Worm (Caenorhabditis elegans) whole organism, early embryonic: ENCODE results near the gene srw-108.

Source experiments
- B0310.2 ChIP-seq: sonication (generic microtip); optimal IDR thresholded peaks from 2 replicates; lab custom pipeline; 2016; ENCODE audit warnings: mild to moderate bottlenecking, missing genetic modification characterization, missing compliant biosample characterization
- F13C5.2 ChIP-seq: sonication (generic microtip); optimal IDR thresholded peaks from 2 replicates; lab custom pipeline; 2017; ENCODE audit warnings: mild to moderate bottlenecking, missing genetic modification characterization, inconsistent platforms, missing compliant biosample characterization
- aly-1 ChIP-seq: sonication (generic microtip); optimal IDR thresholded peaks from 2 replicates; lab custom pipeline; 2016; ENCODE audit warnings: missing genetic modification characterization, missing compliant biosample characterization
- ama-1 ChIP-seq: fragments of 150-350 bp; optimal IDR thresholded peaks from 2 replicates; lab custom pipeline; 2014
- ceh-13 ChIP-seq: fragments of 200-800 bp; sonication (Bioruptor generic); optimal IDR thresholded peaks from 2 replicates; lab custom pipeline; 2018; ENCODE audit warnings: mild to moderate bottlenecking, missing genetic modification characterization, missing compliant biosample characterization
- ceh-36 ChIP-seq: sonication (generic microtip); optimal IDR thresholded peaks from 2 replicates; lab custom pipeline; 2016; ENCODE audit warnings: missing genetic modification characterization, inconsistent platforms, missing compliant biosample characterization
- ets-7 ChIP-seq: sonication (generic microtip); optimal IDR thresholded peaks from 2 replicates; lab custom pipeline; 2016; ENCODE audit warnings: missing genotype, missing genetic modification characterization, missing compliant biosample characterization
- flt-1 ChIP-seq: fragments of 200-800 bp; sonication (Bioruptor generic); IDR thresholded peaks from 2 replicates; pipeline ENCODE4 v1.3.6; 2022; ENCODE audit warnings: missing genetic modification characterization, missing compliant biosample characterization
- hmbx-1 ChIP-seq: sonication (generic microtip); optimal IDR thresholded peaks from 2 replicates; lab custom pipeline; 2016; ENCODE audit warnings: mild to moderate bottlenecking, missing genetic modification characterization, missing compliant biosample characterization
- hmg-4 ChIP-seq: fragments of 200-800 bp; sonication (Bioruptor generic); optimal IDR thresholded peaks from 2 replicates; lab custom pipeline; 2018; ENCODE audit warnings: mild to moderate bottlenecking, missing genetic modification characterization, missing compliant biosample characterization
- hnd-1 ChIP-seq: sonication (generic microtip); optimal IDR thresholded peaks from 2 replicates; lab custom pipeline; 2016; ENCODE audit warnings: missing genetic modification characterization, missing compliant biosample characterization
- pes-1 ChIP-seq: fragments of 200-800 bp; sonication (Bioruptor generic); IDR thresholded peaks from 2 replicates; pipeline ENCODE4 v1.3.6; 2022; ENCODE audit warnings: missing genetic modification reagents, missing genetic modification characterization, missing compliant biosample characterization
- scrt-1 ChIP-seq: fragments of 200-800 bp; sonication (Bioruptor generic); IDR thresholded peaks from 2 replicates; pipeline ENCODE4 v1.3.6; 2022; ENCODE audit warnings: missing genetic modification characterization, missing compliant biosample characterization
- sea-1 ChIP-seq: fragments of 200-800 bp; sonication (Bioruptor generic); conservative IDR thresholded peaks from 2 replicates; pipeline ENCODE4 v1.3.6; 2022; ENCODE audit warnings: missing genetic modification characterization, missing compliant biosample characterization
- tbx-11 ChIP-seq: fragments of 200-800 bp; sonication (Bioruptor generic); IDR thresholded peaks from 2 replicates; pipeline ENCODE4 v1.3.6; 2022; ENCODE audit warnings: missing genetic modification characterization, missing compliant biosample characterization
- tbx-37 ChIP-seq: fragments of 200-800 bp; sonication (Bioruptor generic); conservative IDR thresholded peaks from 2 replicates; pipeline ENCODE4 v1.3.6; 2022; ENCODE audit warnings: missing genetic modification reagents, missing genetic modification characterization, missing compliant biosample characterization
- tra-4 ChIP-seq: sonication (generic microtip); optimal IDR thresholded peaks from 2 replicates; lab custom pipeline; 2017; ENCODE audit warnings: missing genetic modification characterization, missing compliant biosample characterization

The srw-108 gene

DNA sequence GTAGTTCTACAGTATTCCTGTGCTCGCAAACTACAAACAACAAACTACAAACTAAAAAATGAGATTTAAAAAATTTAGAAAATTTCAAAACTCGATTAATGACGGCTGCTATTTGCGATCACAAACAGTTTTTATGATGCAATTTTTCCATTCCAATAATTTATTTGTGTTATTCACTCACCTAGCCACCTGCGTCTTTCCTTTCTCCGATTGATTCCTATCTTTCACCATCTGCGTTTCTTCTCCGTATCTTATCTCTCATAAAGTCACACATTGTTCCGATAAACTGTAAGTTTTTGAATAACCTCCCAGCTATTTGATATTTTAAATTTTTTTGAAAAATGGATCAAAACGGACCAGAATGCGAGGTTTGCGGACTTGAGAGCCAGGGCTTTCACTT is 6.5 kb downstream of the srw-108 start, which contains the start of gene nhr-132:
nhr-132 (plus strand) TSS at position 271 of the 400 bp plus-strand sequence.
- TF ChIP-seq ets-7 (tag; lab: Kevin White, UChicago) (no peak), pes-1 (GFP tag; lab: Robert Waterston, UW) (no peak), tbx-37 (GFP tag; lab: Robert Waterston, UW) (no peak), sea-1 (GFP tag; lab: Robert Waterston, UW) (no peak), aly-1 (tag; lab: Kevin White, UChicago) (no peak), flt-1 (GFP tag; lab: Robert Waterston, UW) (no peak), hnd-1 (tag; lab: Kevin White, UChicago) (no peak), tra-4 (tag; lab: Kevin White, UChicago) (no peak), tbx-11 (GFP tag; lab: Robert Waterston, UW) (no peak), scrt-1 (no peak), B0310.2 (tag; lab: Kevin White, UChicago) (no peak)

DNA sequence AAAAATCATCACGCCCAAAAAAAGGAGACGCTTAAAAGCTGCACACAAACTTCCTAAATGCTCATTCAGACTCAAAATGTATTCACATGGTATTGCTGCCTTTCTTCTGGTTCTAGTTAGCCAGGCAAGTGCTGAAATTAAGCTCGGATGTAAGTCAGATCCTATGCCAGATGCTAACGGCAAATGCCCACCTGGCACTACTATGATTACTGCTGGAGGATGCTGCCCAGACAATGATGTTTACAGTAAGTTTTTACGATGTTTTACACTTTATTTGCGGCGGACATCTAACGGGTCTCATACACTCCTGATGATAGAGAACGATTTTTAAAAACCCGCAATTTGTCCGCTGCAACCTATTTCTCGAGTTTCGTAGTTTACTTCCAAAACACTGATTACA is 8.9 kb downstream of the srw-108 start, which contains the start of gene C14C6.5:
C14C6.5 (plus strand) TSS at position 58 of the 400 bp plus-strand sequence.
- TF ChIP-seq scrt-1 (no peak), pes-1 (GFP tag; lab: Robert Waterston, UW) (no peak), hnd-1 (tag; lab: Kevin White, UChicago) (no peak), ceh-36 (tag; lab: Kevin White, UChicago) (no peak), ama-1 (lab: Kevin White, UChicago) (no peak), aly-1 (tag; lab: Kevin White, UChicago) (no peak)

DNA sequence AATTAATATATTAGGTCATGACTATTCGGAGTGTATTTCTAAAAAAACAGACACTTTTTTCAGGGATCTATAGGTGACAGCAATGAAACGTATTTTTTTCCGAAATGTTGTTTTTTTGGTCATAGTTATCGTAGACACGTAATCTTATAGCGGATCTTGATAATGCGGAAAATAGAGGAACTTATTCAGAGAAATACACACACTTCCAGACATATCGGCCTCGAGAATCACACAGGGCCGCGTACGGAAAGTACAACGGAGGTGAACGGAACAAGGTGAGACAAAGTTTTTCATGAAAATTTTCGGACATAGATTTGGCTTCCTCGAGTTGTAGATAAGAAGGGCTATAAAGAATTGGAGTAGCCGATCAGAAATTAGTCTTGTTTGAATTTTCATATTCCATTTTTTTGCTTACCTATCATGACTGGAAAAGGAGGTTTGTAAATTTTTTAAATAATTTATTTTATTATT is 11.4 kb downstream of the srw-108 start, which contains the start of gene nhr-155:
nhr-155 (plus strand) TSS at position 421 of the 471 bp plus-strand sequence.
- TF ChIP-seq F13C5.2 (tag; lab: Kevin White, UChicago) (no peak), hmbx-1 (tag; lab: Kevin White, UChicago) (no peak), ets-7 (tag; lab: Kevin White, UChicago) (no peak), ama-1 (lab: Kevin White, UChicago) (no peak), hmg-4 (no peak), tra-4 (tag; lab: Kevin White, UChicago) (no peak), pes-1 (GFP tag; lab: Robert Waterston, UW) (no peak), ceh-13 (GFP tag; lab: Kevin White, UChicago) (no peak), sea-1 (GFP tag; lab: Robert Waterston, UW) (no peak), flt-1 (GFP tag; lab: Robert Waterston, UW) (no peak), scrt-1 (no peak), tbx-11 (GFP tag; lab: Robert Waterston, UW) (no peak), ceh-36 (tag; lab: Kevin White, UChicago) (no peak), aly-1 (tag; lab: Kevin White, UChicago) (no peak)

- TF ChIP-seq ceh-36 (tag; lab: Kevin White, UChicago) (no peak), ceh-13 (GFP tag; lab: Kevin White, UChicago) (no peak), hmbx-1 (tag; lab: Kevin White, UChicago) (no peak), F13C5.2 (tag; lab: Kevin White, UChicago) (no peak), tra-4 (tag; lab: Kevin White, UChicago) (no peak), tbx-11 (GFP tag; lab: Robert Waterston, UW) (no peak), aly-1 (tag; lab: Kevin White, UChicago) (no peak), scrt-1 (no peak), hmg-4 (no peak), pes-1 (GFP tag; lab: Robert Waterston, UW) (no peak), flt-1 (GFP tag; lab: Robert Waterston, UW) (no peak), tbx-37 (GFP tag; lab: Robert Waterston, UW) (no peak), ets-7 (tag; lab: Kevin White, UChicago) (no peak), hnd-1 (tag; lab: Kevin White, UChicago) (no peak), sea-1 (GFP tag; lab: Robert Waterston, UW) (no peak), ama-1 (lab: Kevin White, UChicago) (no peak), B0310.2 (tag; lab: Kevin White, UChicago) (no peak)
Observed at ce11 chrV:541470-541869, 13.8 kb downstream of the srw-108 start.

DNA sequence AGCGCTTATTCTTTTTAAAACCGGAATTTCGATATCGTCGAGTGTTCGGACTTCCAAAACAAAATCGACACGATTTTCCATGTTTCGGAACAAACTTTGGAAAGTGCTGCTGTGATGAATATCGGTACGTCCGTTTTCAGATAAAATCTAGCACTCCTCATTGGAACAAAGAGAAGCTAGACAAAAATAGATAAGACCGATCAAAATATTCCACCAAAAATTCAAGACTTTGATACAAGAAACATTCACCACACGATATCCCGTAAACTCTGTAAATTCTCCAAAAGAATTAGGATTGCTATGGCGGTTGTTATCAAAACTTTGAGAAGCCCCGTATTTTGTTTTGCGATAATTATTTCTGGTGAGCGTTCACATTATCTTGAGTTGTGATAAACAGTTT is 15.5 kb downstream of the srw-108 start, which contains the start of gene C14C6.3:
C14C6.3 (plus strand) TSS at position 301 of the 400 bp plus-strand sequence.
- TF ChIP-seq hnd-1 (tag; lab: Kevin White, UChicago) (no peak), tbx-37 (GFP tag; lab: Robert Waterston, UW) (no peak), hmbx-1 (tag; lab: Kevin White, UChicago) (no peak)

- TF ChIP-seq ets-7 (tag; lab: Kevin White, UChicago) = no peak
- no peak for TF ChIP-seq ceh-36 (tag; lab: Kevin White, UChicago)
- TF ChIP-seq hmg-4 = no peak
- no peak for TF ChIP-seq aly-1 (tag; lab: Kevin White, UChicago)
- no peak for TF ChIP-seq tbx-11 (GFP tag; lab: Robert Waterston, UW)
- TF ChIP-seq ama-1 (lab: Kevin White, UChicago) = no peak
- TF ChIP-seq hnd-1 (tag; lab: Kevin White, UChicago) = no peak
- no peak for TF ChIP-seq B0310.2 (tag; lab: Kevin White, UChicago)
- TF ChIP-seq scrt-1 = no peak
- TF ChIP-seq tbx-37 (GFP tag; lab: Robert Waterston, UW) = no peak
- no peak for TF ChIP-seq F13C5.2 (tag; lab: Kevin White, UChicago)
- TF ChIP-seq sea-1 (GFP tag; lab: Robert Waterston, UW) = no peak
- TF ChIP-seq ceh-13 (GFP tag; lab: Kevin White, UChicago) = no peak
- no peak for TF ChIP-seq pes-1 (GFP tag; lab: Robert Waterston, UW)
- TF ChIP-seq tra-4 (tag; lab: Kevin White, UChicago) = no peak
- TF ChIP-seq hmbx-1 (tag; lab: Kevin White, UChicago) = no peak
- TF ChIP-seq flt-1 (GFP tag; lab: Robert Waterston, UW) = no peak
Observed at ce11 chrV:547980-548379, 20.3 kb downstream of the srw-108 start, which contains the start of gene C14C6.6. Gene C14C6.6, minus strand, starts transcription at chrV:548080.

DNA sequence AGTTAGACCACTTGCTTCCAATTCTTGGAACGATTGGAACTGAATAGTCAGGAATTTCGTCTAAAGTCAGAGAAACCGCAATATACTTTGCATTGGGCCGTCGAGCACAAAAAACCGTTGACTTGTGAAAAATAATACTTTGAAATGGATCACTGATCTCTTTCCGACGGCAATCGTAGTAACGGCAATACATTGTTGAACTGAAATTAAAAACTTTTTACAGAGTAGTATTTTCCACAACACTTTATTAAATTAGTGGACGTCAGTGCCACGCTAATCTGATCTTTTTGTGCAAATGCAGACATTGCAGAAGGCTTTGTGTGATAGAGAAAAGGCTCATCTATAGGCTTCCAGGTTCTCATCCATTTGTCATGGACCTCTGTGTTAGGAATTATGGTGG is 24.7 kb downstream of the srw-108 start:
- TF ChIP-seq scrt-1 (no peak), hmg-4 (no peak), tbx-37 (GFP tag; lab: Robert Waterston, UW) (no peak), tbx-11 (GFP tag; lab: Robert Waterston, UW) (no peak), tra-4 (tag; lab: Kevin White, UChicago) (no peak), hnd-1 (tag; lab: Kevin White, UChicago) (no peak), hmbx-1 (tag; lab: Kevin White, UChicago) (no peak), ets-7 (tag; lab: Kevin White, UChicago) (no peak), ceh-13 (GFP tag; lab: Kevin White, UChicago) (no peak), pes-1 (GFP tag; lab: Robert Waterston, UW) (no peak), B0310.2 (tag; lab: Kevin White, UChicago) (no peak), ama-1 (lab: Kevin White, UChicago) (no peak), ceh-36 (tag; lab: Kevin White, UChicago) (no peak), F13C5.2 (tag; lab: Kevin White, UChicago) (no peak), sea-1 (GFP tag; lab: Robert Waterston, UW) (no peak), flt-1 (GFP tag; lab: Robert Waterston, UW) (no peak), aly-1 (tag; lab: Kevin White, UChicago) (no peak)
